Worm (Caenorhabditis elegans) whole organism, L4 larva: ENCODE measurements around the gene rgs-5.

ENCODE experiments used
- F26F4.8 ChIP-seq: fragments of 200-800 bp; sonication (Bioruptor generic); conservative IDR thresholded peaks from 2 replicates; pipeline ENCODE4 v1.3.6; 2022; ENCODE audit warnings: missing genetic modification characterization, missing compliant biosample characterization
- F37D6.2 ChIP-seq: sonication (generic microtip); optimal IDR thresholded peaks from 2 replicates; lab custom pipeline; 2016; ENCODE audit warnings: mild to moderate bottlenecking, missing genetic modification characterization, missing compliant biosample characterization
- F49E8.2 ChIP-seq: sonication (generic microtip); optimal IDR thresholded peaks from 2 replicates; lab custom pipeline; 2016; ENCODE audit warnings: missing compliant biosample characterization, mild to moderate bottlenecking, missing genetic modification characterization, borderline replicate concordance
- Y48G9A.11 ChIP-seq: fragments of 200-800 bp; sonication (Bioruptor generic); IDR thresholded peaks from 2 replicates; pipeline ENCODE4 v1.3.6; 2022; ENCODE audit warnings: missing genetic modification reagents, missing genetic modification characterization, missing compliant biosample characterization
- ZK337.2 ChIP-seq: fragments of 200-800 bp; sonication (Bioruptor generic); IDR thresholded peaks from 2 replicates; pipeline ENCODE4 v1.3.6; 2022; ENCODE audit warnings: missing genetic modification reagents, missing genetic modification characterization, missing compliant biosample characterization
- aha-1 ChIP-seq: fragments of 150-350 bp; peaks from one replicate; lab custom pipeline; 2014; ENCODE audit warnings: missing biosample characterization, missing genetic modification characterization
- ama-1 ChIP-seq: fragments of 150-350 bp; optimal IDR thresholded peaks from 2 replicates; lab custom pipeline; 2014; ENCODE audit warnings: inconsistent platforms, mixed read lengths
- arid-1 ChIP-seq: fragments of 200-800 bp; sonication (Bioruptor generic); conservative IDR thresholded peaks from 2 replicates; pipeline ENCODE4 v1.3.6; 2022; ENCODE audit warnings: missing genetic modification reagents, missing genetic modification characterization, missing compliant biosample characterization
- attf-4 ChIP-seq: sonication (generic microtip); optimal IDR thresholded peaks from 3 replicates; lab custom pipeline; 2017; ENCODE audit warnings: missing biosample characterization, missing genetic modification characterization
- ceh-62 ChIP-seq: sonication (generic microtip); optimal IDR thresholded peaks from 2 replicates; lab custom pipeline; 2017; ENCODE audit warnings: missing biosample characterization, missing genetic modification characterization
- ces-1 ChIP-seq: fragments of 150-350 bp; sonication (generic microtip); optimal IDR thresholded peaks from 4 replicates; lab custom pipeline; 2014; ENCODE audit warnings: missing biosample characterization, missing genetic modification reagents, missing genetic modification characterization
- cey-2 ChIP-seq: sonication (generic microtip); optimal IDR thresholded peaks from 3 replicates; lab custom pipeline; 2017; ENCODE audit warnings: missing genetic modification characterization, mild to moderate bottlenecking, missing compliant biosample characterization, antibody characterized with exemption, borderline replicate concordance; ENCODE audit not compliant: insufficient read depth
- daf-19 ChIP-seq: fragments of 200-800 bp; sonication (Bioruptor generic); conservative IDR thresholded peaks from 2 replicates; pipeline ENCODE4 v1.3.6; 2022; ENCODE audit warnings: missing genetic modification characterization, missing compliant biosample characterization
- dmd-6 ChIP-seq: fragments of 200-800 bp; sonication (Bioruptor generic); IDR thresholded peaks from 2 replicates; pipeline ENCODE4 v1.3.6; 2022; ENCODE audit warnings: missing genetic modification reagents, missing genetic modification characterization, missing compliant biosample characterization
- dmd-8 ChIP-seq: fragments of 200-800 bp; sonication (Bioruptor generic); IDR thresholded peaks from 2 replicates; pipeline ENCODE4 v1.3.6; 2022; ENCODE audit warnings: missing genetic modification characterization, missing compliant biosample characterization
- dmd-9 ChIP-seq: fragments of 200-800 bp; sonication (Bioruptor generic); IDR thresholded peaks from 2 replicates; pipeline ENCODE4 v1.3.6; 2022; ENCODE audit warnings: missing genetic modification reagents, missing genetic modification characterization, missing compliant biosample characterization
- dpl-1 ChIP-seq: fragments of 150-350 bp; optimal IDR thresholded peaks from 2 replicates; lab custom pipeline; 2014; ENCODE audit warnings: missing biosample characterization, missing genetic modification reagents, missing genetic modification characterization
- duxl-1 ChIP-seq: sonication (generic microtip); optimal IDR thresholded peaks from 2 replicates; lab custom pipeline; 2016; ENCODE audit warnings: mild to moderate bottlenecking, missing genetic modification characterization, moderate library complexity, missing compliant biosample characterization; ENCODE audit not compliant: poor library complexity
- dve-1 ChIP-seq: sonication (generic microtip); optimal IDR thresholded peaks from 2 replicates; lab custom pipeline; 2017; ENCODE audit warnings: antibody characterized with exemption, mild to moderate bottlenecking, missing genetic modification characterization, missing compliant biosample characterization; ENCODE audit not compliant: insufficient read depth
- egl-27 ChIP-seq: sonication (generic microtip); optimal IDR thresholded peaks from 3 replicates; lab custom pipeline; 2017; ENCODE audit warnings: missing biosample characterization, missing genetic modification reagents, missing genetic modification characterization
- fkh-10 ChIP-seq: fragments of 150-350 bp; optimal IDR thresholded peaks from 2 replicates; lab custom pipeline; 2014; ENCODE audit warnings: missing biosample characterization, missing genetic modification reagents, missing genetic modification characterization
- gei-8 ChIP-seq: fragments of 200-800 bp; sonication (Bioruptor generic); optimal IDR thresholded peaks from 2 replicates; lab custom pipeline; 2018; ENCODE audit warnings: mild to moderate bottlenecking, missing genetic modification characterization, missing compliant biosample characterization
- hif-1 ChIP-seq, 2 experiments: sonication (generic microtip); optimal IDR thresholded peaks; 2 replicates each; lab custom pipeline; 2016 to 2017; ENCODE audit warnings: missing compliant biosample characterization in 2 of 2, missing genetic modification characterization in 2 of 2, missing genetic modification reagents in 2 of 2, missing genotype in 2 of 2, mild to moderate bottlenecking in 1 of 2
- hlh-30 ChIP-seq: sonication (generic microtip); optimal IDR thresholded peaks from 2 replicates; lab custom pipeline; 2017; ENCODE audit warnings: antibody characterized with exemption, mild to moderate bottlenecking, missing genetic modification characterization, missing compliant biosample characterization; ENCODE audit not compliant: insufficient read depth
- hmg-1.1 ChIP-seq: fragments of 200-800 bp; sonication (Bioruptor generic); IDR thresholded peaks from 2 replicates; pipeline ENCODE4 v1.3.6; 2022; ENCODE audit warnings: missing genetic modification reagents, missing genetic modification characterization, missing compliant biosample characterization
- lin-13 ChIP-seq: fragments of 150-350 bp; optimal IDR thresholded peaks from 2 replicates; lab custom pipeline; 2014; ENCODE audit warnings: missing biosample characterization, missing genetic modification reagents, missing genetic modification characterization
- lin-38 ChIP-seq: fragments of 200-800 bp; sonication (Bioruptor generic); IDR thresholded peaks from 2 replicates; pipeline ENCODE4 v1.3.6; 2022; ENCODE audit warnings: missing genetic modification reagents, missing genetic modification characterization, missing compliant biosample characterization
- lir-3 ChIP-seq: sonication (generic microtip); optimal IDR thresholded peaks from 2 replicates; lab custom pipeline; 2016; ENCODE audit warnings: mild to moderate bottlenecking, missing genetic modification characterization, missing compliant biosample characterization
- madf-5 ChIP-seq, 2 experiments: fragments of 200-800 bp; sonication (Bioruptor generic); IDR thresholded peaks; 2 replicates each; pipeline ENCODE4 v1.3.6; 2022; ENCODE audit warnings: missing compliant biosample characterization in 2 of 2, missing genetic modification characterization in 2 of 2
- madf-9 ChIP-seq: fragments of 200-800 bp; sonication (Bioruptor generic); conservative IDR thresholded peaks from 2 replicates; pipeline ENCODE4 v1.3.6; 2022; ENCODE audit warnings: missing genetic modification reagents, missing genetic modification characterization, missing compliant biosample characterization
- mdl-1 ChIP-seq, 2 experiments: fragments of 150-350 bp in 1 of 2; sonication (generic microtip) in 1 of 2; optimal IDR thresholded peaks; 2 replicates each; lab custom pipeline; 2014 to 2017; ENCODE audit warnings: missing biosample characterization in 2 of 2, missing genetic modification characterization in 2 of 2
- mxl-3 ChIP-seq: fragments of 200-800 bp; sonication (Bioruptor generic); optimal IDR thresholded peaks from 2 replicates; lab custom pipeline; 2018; ENCODE audit warnings: mild to moderate bottlenecking, missing genetic modification characterization, missing compliant biosample characterization
- nhr-11 ChIP-seq: fragments of 150-350 bp; optimal IDR thresholded peaks from 2 replicates; lab custom pipeline; 2014; ENCODE audit warnings: missing biosample characterization, missing genetic modification characterization
- nhr-111 ChIP-seq: fragments of 200-800 bp; sonication (Bioruptor generic); optimal IDR thresholded peaks from 2 replicates; lab custom pipeline; 2018; ENCODE audit warnings: mild to moderate bottlenecking, missing genetic modification characterization, missing compliant biosample characterization
- nhr-41 ChIP-seq: fragments of 200-800 bp; sonication (Bioruptor generic); IDR thresholded peaks from 2 replicates; pipeline ENCODE4 v1.3.6; 2022; ENCODE audit warnings: missing genetic modification reagents, missing genetic modification characterization, missing compliant biosample characterization
- nhr-6 ChIP-seq: fragments of 150-350 bp; optimal IDR thresholded peaks from 2 replicates; lab custom pipeline; 2014; ENCODE audit warnings: missing biosample characterization, missing genetic modification characterization
- nhr-76 ChIP-seq: fragments of 150-350 bp; optimal IDR thresholded peaks from 2 replicates; lab custom pipeline; 2014; ENCODE audit warnings: missing biosample characterization, missing genetic modification characterization
- pha-4 ChIP-seq, 2 experiments: fragments of 150-350 bp in 1 of 2; fragments of 200-800 bp in 1 of 2; sonication (Bioruptor generic) in 1 of 2; IDR thresholded peaks in 1 of 2; optimal IDR thresholded peaks in 1 of 2; 2 replicates each; pipeline versions ENCODE4 v1.3.6 to Lab custom; 2014 to 2022; ENCODE audit warnings: missing genetic modification characterization in 2 of 2, missing genetic modification reagents in 2 of 2, missing biosample characterization in 1 of 2, missing compliant biosample characterization in 1 of 2
- pqm-1 ChIP-seq: sonication (generic microtip); optimal IDR thresholded peaks from 2 replicates; lab custom pipeline; 2017; ENCODE audit warnings: missing biosample characterization, missing genetic modification characterization
- rbr-2 ChIP-seq: sonication (generic microtip); optimal IDR thresholded peaks from 2 replicates; lab custom pipeline; 2016; ENCODE audit warnings: missing genotype, missing genetic modification characterization, missing compliant biosample characterization
- saeg-2 ChIP-seq: fragments of 200-800 bp; sonication (Bioruptor generic); IDR thresholded peaks from 2 replicates; pipeline ENCODE4 v1.3.6; 2022; ENCODE audit warnings: missing genetic modification reagents, missing genetic modification characterization, missing compliant biosample characterization
- snpc-1.2 ChIP-seq: fragments of 200-800 bp; sonication (Bioruptor generic); IDR thresholded peaks from 2 replicates; pipeline ENCODE4 v1.3.6; 2022; ENCODE audit warnings: missing genetic modification reagents, missing genetic modification characterization, missing compliant biosample characterization
- spr-1 ChIP-seq: sonication (generic microtip); optimal IDR thresholded peaks from 2 replicates; lab custom pipeline; 2016; ENCODE audit warnings: mild to moderate bottlenecking, missing genetic modification characterization, missing compliant biosample characterization
- tra-1 ChIP-seq: fragments of 200-800 bp; sonication (Bioruptor generic); IDR thresholded peaks from 2 replicates; pipeline ENCODE4 v1.3.6; 2022; ENCODE audit warnings: missing genetic modification reagents, missing genetic modification characterization, missing compliant biosample characterization
- unc-130 ChIP-seq: sonication (generic microtip); optimal IDR thresholded peaks from 2 replicates; lab custom pipeline; 2016; ENCODE audit warnings: missing genetic modification reagents, missing genetic modification characterization, missing compliant biosample characterization
- unc-39 ChIP-seq: sonication (generic microtip); optimal IDR thresholded peaks from 2 replicates; lab custom pipeline; 2017; ENCODE audit warnings: missing biosample characterization, missing genetic modification characterization
- zfp-2 ChIP-seq: sonication (generic microtip); optimal IDR thresholded peaks from 2 replicates; lab custom pipeline; 2016; ENCODE audit warnings: mild to moderate bottlenecking, missing genetic modification characterization, missing compliant biosample characterization
- zfp-3 ChIP-seq: fragments of 200-800 bp; sonication (Bioruptor generic); conservative IDR thresholded peaks from 2 replicates; pipeline ENCODE4 v1.3.6; 2022; ENCODE audit warnings: missing genetic modification reagents, missing genetic modification characterization, missing compliant biosample characterization
- zip-11 ChIP-seq: fragments of 200-800 bp; sonication (Bioruptor generic); IDR thresholded peaks from 2 replicates; pipeline ENCODE4 v1.3.6; 2022; ENCODE audit warnings: missing genetic modification characterization, missing compliant biosample characterization
- ztf-11 ChIP-seq: fragments of 150-350 bp; optimal IDR thresholded peaks from 2 replicates; lab custom pipeline; 2014; ENCODE audit warnings: missing biosample characterization, missing genetic modification characterization

The rgs-5 gene

ce11 chrIII:5678935-5679334, 19.4 kb upstream of the rgs-5 start, which contains the start of the genes ska-3 and rps-12 (continued):
- TF ChIP-seq madf-5 (GFP tag; IDR thresholded peaks at IDR 0.05; lab: Robert Waterston, UW) = peak in 1 of 2 experiments; percentile 42; a peak in 1 of 4 replicates
- TF ChIP-seq F49E8.2 (tag; lab: Kevin White, UChicago) = peak; percentile 52
- TF ChIP-seq zfp-2 (tag; lab: Kevin White, UChicago) = peak; percentile 99
- peak; percentile 100 for TF ChIP-seq lin-38 (GFP tag; lab: Robert Waterston, UW)
- TF ChIP-seq pqm-1 (tag; lab: Kevin White, UChicago) = peak; percentile 74
- TF ChIP-seq F26F4.8 (GFP tag; lab: Robert Waterston, UW) = no peak
- peak; percentile 99 for TF ChIP-seq dpl-1 (GFP tag; lab: Kevin White, UChicago)
- no peak for TF ChIP-seq dmd-8
- peak; percentile 75 for TF ChIP-seq nhr-76
- peak; percentile 49 to 92 for TF ChIP-seq hif-1 (tag; optimal IDR thresholded peaks at IDR 0.05; lab: Kevin White, UChicago)
- TF ChIP-seq hlh-30 (tag; lab: Kevin White, UChicago) = peak; percentile 98
- peak; percentile 88 for TF ChIP-seq Y48G9A.11 (GFP tag; lab: Robert Waterston, UW)
- TF ChIP-seq madf-9 (GFP tag; lab: Robert Waterston, UW) = peak; percentile 93
- no peak for TF ChIP-seq zip-11 (GFP tag; lab: Robert Waterston, UW)
- peak; percentile 63 for TF ChIP-seq gei-8 (GFP tag; lab: Kevin White, UChicago)
- TF ChIP-seq dmd-9 = peak; percentile 96
- peak; percentile 80 for TF ChIP-seq mxl-3
- TF ChIP-seq duxl-1 (tag; lab: Kevin White, UChicago) = peak; percentile 96
- peak; percentile 75; the same call in 1 of the 2 replicates for TF ChIP-seq ZK337.2 (GFP tag; lab: Robert Waterston, UW)
- peak; percentile 79; the same call in 1 of the 2 replicates for TF ChIP-seq daf-19
- TF ChIP-seq ces-1 (GFP tag; lab: Kevin White, UChicago) = peak; percentile 80
- TF ChIP-seq saeg-2 (GFP tag; lab: Robert Waterston, UW) = peak; percentile 85
- peak; percentile 97 for TF ChIP-seq lin-13 (GFP tag; lab: Kevin White, UChicago)
- peak; percentile 96 for TF ChIP-seq zfp-3
- peak; percentile 4 for TF ChIP-seq attf-4 (tag; lab: Kevin White, UChicago)
- no peak for TF ChIP-seq nhr-111 (GFP tag; lab: Kevin White, UChicago)
- TF ChIP-seq hmg-1.1 (GFP tag; lab: Robert Waterston, UW) = peak; percentile 98
- TF ChIP-seq arid-1 (GFP tag; lab: Robert Waterston, UW) = peak; percentile 98
- peak; percentile 100 for TF ChIP-seq dve-1 (tag; lab: Kevin White, UChicago)
- peak; percentile 44 for TF ChIP-seq ztf-11 (tag; lab: Kevin White, UChicago)
- TF ChIP-seq lir-3 = peak; percentile 29
- 0 out of 2 replicates have a peak, but pooled peaks have one; percentile 62 for TF ChIP-seq nhr-41 (GFP tag; lab: Robert Waterston, UW)
- peak; percentile 100 for TF ChIP-seq nhr-11 (tag; lab: Kevin White, UChicago)
- peak; percentile 100 for TF ChIP-seq aha-1 (tag; lab: Kevin White, UChicago)
- peak; percentile 94 for TF ChIP-seq spr-1 (tag; lab: Kevin White, UChicago)
- TF ChIP-seq ama-1 = peak; percentile 91
- peak; percentile 68; the same call in 1 of the 2 replicates for TF ChIP-seq snpc-1.2
- peak; percentile 95 for TF ChIP-seq tra-1 (GFP tag; lab: Robert Waterston, UW)
- TF ChIP-seq nhr-6 = peak; percentile 99
- TF ChIP-seq ceh-62 = no peak
- no peak for TF ChIP-seq egl-27
- TF ChIP-seq pha-4 (GFP tag; IDR thresholded peaks at IDR 0.05; lab: Robert Waterston, UW) = peak; percentile 94
- peak; percentile 99 for TF ChIP-seq pha-4 (tag; optimal IDR thresholded peaks at IDR 0.05; lab: Kevin White, UChicago)
- no peak for TF ChIP-seq unc-39 (tag; lab: Kevin White, UChicago)
- peak; percentile 93 for TF ChIP-seq F37D6.2 (tag; lab: Kevin White, UChicago)
- TF ChIP-seq cey-2 = peak; percentile 35
- peak; percentile 98 for TF ChIP-seq rbr-2
- peak; percentile 99 for TF ChIP-seq fkh-10 (GFP tag; lab: Kevin White, UChicago)
- peak; percentile 90 to 97 for TF ChIP-seq mdl-1 (tag; optimal IDR thresholded peaks at IDR 0.05; lab: Kevin White, UChicago)
- peak; percentile 98 for TF ChIP-seq dmd-6
- TF ChIP-seq unc-130 (GFP tag; lab: Kevin White, UChicago) = peak; percentile 89
